Fruit fly (Drosophila melanogaster) whole organism, prepupa: ENCODE measurements around the gene CG33985.

Experiments
- CG10631 ChIP-seq: fragments of 200-800 bp; sonication (Bioruptor generic); optimal IDR thresholded peaks from 2 replicates; lab custom pipeline; 2016; ENCODE audit warnings: missing biosample characterization, missing genetic modification characterization
- CG10669 ChIP-seq: fragments of 200-800 bp; sonication (Bioruptor generic); optimal IDR thresholded peaks from 3 replicates; lab custom pipeline; 2018; ENCODE audit warnings: missing biosample characterization, mild to moderate bottlenecking, missing genetic modification characterization, moderate library complexity
- CG11902 ChIP-seq: fragments of 200-800 bp; sonication (Bioruptor generic); optimal IDR thresholded peaks from 3 replicates; lab custom pipeline; 2016; ENCODE audit warnings: missing biosample characterization, missing genetic modification characterization
- CG15336 ChIP-seq: fragments of 200-800 bp; sonication (Bioruptor generic); IDR thresholded peaks from 2 replicates; pipeline ENCODE4 v1.3.6; 2022; ENCODE audit warnings: missing biosample characterization, missing genetic modification characterization
- CG16779 ChIP-seq: fragments of 200-800 bp; sonication (Bioruptor generic); optimal IDR thresholded peaks from 3 replicates; lab custom pipeline; 2017; ENCODE audit warnings: missing biosample characterization, mild to moderate bottlenecking, missing genetic modification characterization
- CG3032 ChIP-seq: fragments of 200-800 bp; optimal IDR thresholded peaks from 2 replicates; lab custom pipeline; 2019; ENCODE audit warnings: missing biosample characterization, mild to moderate bottlenecking, missing genetic modification characterization, moderate library complexity
- CG32006 ChIP-seq: fragments of 200-800 bp; sonication (Bioruptor generic); optimal IDR thresholded peaks from 3 replicates; lab custom pipeline; 2017; ENCODE audit warnings: missing biosample characterization, mild to moderate bottlenecking, missing genetic modification characterization
- CG6276 ChIP-seq: fragments of 200-800 bp; sonication (Bioruptor generic); optimal IDR thresholded peaks from 2 replicates; lab custom pipeline; 2017; ENCODE audit warnings: missing biosample characterization, mild to moderate bottlenecking, missing genetic modification characterization
- CG6808 ChIP-seq: fragments of 200-800 bp; sonication (Bioruptor generic); optimal IDR thresholded peaks from 3 replicates; lab custom pipeline; 2017; ENCODE audit warnings: missing biosample characterization, missing genetic modification characterization, mild to moderate bottlenecking, moderate library complexity, missing genetic modification reagents
- CG7368 ChIP-seq: fragments of 200-800 bp; sonication (Bioruptor generic); optimal IDR thresholded peaks from 3 replicates; lab custom pipeline; 2016; ENCODE audit warnings: missing biosample characterization, missing genetic modification characterization
- CG8119 ChIP-seq: fragments of 200-800 bp; sonication (Bioruptor generic); IDR thresholded peaks from 3 replicates; pipeline ENCODE4 v1.3.6; 2022; ENCODE audit warnings: missing biosample characterization, missing genetic modification characterization
- CG8319 ChIP-seq: fragments of 200-800 bp; sonication (Bioruptor generic); optimal IDR thresholded peaks from 3 replicates; lab custom pipeline; 2016; ENCODE audit warnings: missing biosample characterization, missing genetic modification characterization
- Eip75B ChIP-seq: fragments of 200-800 bp; sonication (Bioruptor generic); optimal IDR thresholded peaks from 3 replicates; lab custom pipeline; 2016; ENCODE audit warnings: missing biosample characterization, missing genetic modification characterization
- Eip78C ChIP-seq: fragments of 200-800 bp; sonication (Bioruptor generic); peaks from one replicate; lab custom pipeline; 2016; ENCODE audit warnings: missing biosample characterization, missing genetic modification characterization
- Ets21C ChIP-seq: fragments of 200-800 bp; sonication (Bioruptor generic); optimal IDR thresholded peaks from 3 replicates; lab custom pipeline; 2016; ENCODE audit warnings: missing biosample characterization, missing genetic modification characterization
- Ets96B ChIP-seq: fragments of 200-800 bp; optimal IDR thresholded peaks from 2 replicates; lab custom pipeline; 2019; ENCODE audit warnings: missing biosample characterization, mild to moderate bottlenecking, missing genetic modification characterization, moderate library complexity
- Gug ChIP-seq: fragments of 200-800 bp; sonication (Bioruptor generic); IDR thresholded peaks from 2 replicates; pipeline ENCODE4 v1.3.6; 2022; ENCODE audit warnings: missing biosample characterization, missing genetic modification characterization
- Hr38 ChIP-seq: sonication (Bioruptor generic); optimal IDR thresholded peaks from 2 replicates; lab custom pipeline; 2016; ENCODE audit warnings: missing biosample characterization, missing genetic modification characterization
- Hr39 ChIP-seq: fragments of 200-800 bp; sonication (Bioruptor generic); optimal IDR thresholded peaks from 2 replicates; lab custom pipeline; 2016; ENCODE audit warnings: missing biosample characterization, missing genetic modification characterization
- Hr4 ChIP-seq: fragments of 200-800 bp; sonication (Bioruptor generic); optimal IDR thresholded peaks from 3 replicates; lab custom pipeline; 2016; ENCODE audit warnings: missing biosample characterization, missing genetic modification characterization
- OdsH ChIP-seq: fragments of 200-800 bp; sonication (Bioruptor generic); optimal IDR thresholded peaks from 3 replicates; lab custom pipeline; 2016; ENCODE audit warnings: missing biosample characterization, missing genetic modification characterization
- Sox15 ChIP-seq: fragments of 200-800 bp; sonication (Bioruptor generic); optimal IDR thresholded peaks from 3 replicates; lab custom pipeline; 2016; ENCODE audit warnings: missing biosample characterization, missing genetic modification characterization
- achi ChIP-seq: fragments of 200-800 bp; sonication (Bioruptor generic); optimal IDR thresholded peaks from 3 replicates; lab custom pipeline; 2016; ENCODE audit warnings: missing biosample characterization, missing genetic modification characterization
- dac ChIP-seq: fragments of 200-800 bp; sonication (Bioruptor generic); optimal IDR thresholded peaks from 2 replicates; lab custom pipeline; 2017; ENCODE audit warnings: missing biosample characterization, mild to moderate bottlenecking, missing genetic modification characterization
- eg ChIP-seq: fragments of 200-800 bp; sonication (Bioruptor generic); IDR thresholded peaks from 3 replicates; pipeline ENCODE4 v1.3.6; 2022; ENCODE audit warnings: missing biosample characterization, missing genetic modification characterization
- fd59A ChIP-seq: fragments of 200-800 bp; sonication (Bioruptor generic); optimal IDR thresholded peaks from 2 replicates; lab custom pipeline; 2017; ENCODE audit warnings: missing biosample characterization, mild to moderate bottlenecking, missing genetic modification characterization, missing genetic modification reagents
- fd85E ChIP-seq: fragments of 200-800 bp; sonication (Bioruptor generic); optimal IDR thresholded peaks from 3 replicates; lab custom pipeline; 2016; ENCODE audit warnings: missing biosample characterization, missing genetic modification characterization
- fkh ChIP-seq: fragments of 200-800 bp; sonication (Bioruptor generic); optimal IDR thresholded peaks from 3 replicates; lab custom pipeline; 2017; ENCODE audit warnings: missing biosample characterization, mild to moderate bottlenecking, missing genetic modification characterization, moderate library complexity
- net ChIP-seq: fragments of 200-800 bp; sonication (Bioruptor generic); optimal IDR thresholded peaks from 3 replicates; lab custom pipeline; 2016; ENCODE audit warnings: missing biosample characterization, missing genetic modification characterization
- salr ChIP-seq, 2 experiments: fragments of 200-800 bp; sonication (Bioruptor generic); optimal IDR thresholded peaks; 3 replicates each; lab custom pipeline; 2016 to 2018; ENCODE audit warnings: missing biosample characterization in 2 of 2, missing genetic modification characterization in 2 of 2, mild to moderate bottlenecking in 1 of 2
- svp ChIP-seq: fragments of 200-800 bp; sonication (Bioruptor generic); peaks from one replicate; lab custom pipeline; 2016; ENCODE audit warnings: missing biosample characterization, missing genetic modification characterization
- vri ChIP-seq: fragments of 200-800 bp; sonication (Bioruptor generic); optimal IDR thresholded peaks from 3 replicates; lab custom pipeline; 2016; ENCODE audit warnings: missing biosample characterization, mild to moderate bottlenecking, missing genetic modification characterization

Gene CG33985

DNA sequence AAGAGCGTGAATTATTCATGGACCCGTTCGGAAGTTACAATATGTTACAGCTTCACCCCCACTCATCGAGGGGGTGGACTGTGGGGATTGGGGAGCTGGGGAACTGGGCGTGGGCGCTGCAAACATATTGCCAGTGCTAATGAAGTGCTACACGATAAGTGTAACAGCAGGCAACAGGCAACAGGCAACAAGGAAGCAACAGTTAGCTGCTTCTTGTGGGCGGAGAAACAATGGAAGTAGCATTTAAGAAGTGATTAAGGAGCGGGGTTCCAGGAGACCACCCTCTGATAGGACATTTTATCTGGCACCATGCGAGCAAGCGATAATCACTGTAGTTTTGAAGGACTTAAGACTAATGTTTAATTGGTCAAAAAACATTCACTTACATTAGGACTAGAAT lies 14.7 kb upstream of the CG33985 start:
- TF ChIP-seq fd59A (GFP tag; lab: Kevin White, UChicago) (no peak), Gug (GFP tag; lab: Robert Waterston, UW) (no peak), CG11902 (GFP tag; lab: Kevin White, UChicago) (no peak), fd85E (GFP tag; lab: Kevin White, UChicago) (no peak), CG7368 (GFP tag; lab: Kevin White, UChicago) (no peak), Ets96B (tag; lab: Kevin White, UChicago) (no peak), CG8119 (GFP tag; lab: Robert Waterston, UW) (no peak), Eip78C (GFP tag; lab: Kevin White, UChicago) (no peak), Hr38 (no peak), CG16779 (tag; lab: Kevin White, UChicago) (no peak), OdsH (GFP tag; lab: Kevin White, UChicago) (no peak), Eip75B (GFP tag; lab: Kevin White, UChicago) (no peak), Hr4 (GFP tag; lab: Kevin White, UChicago) (no peak), CG6808 (GFP tag; lab: Kevin White, UChicago) (no peak)

dm6 chr3L:15540682-15541081 lies 14.1 kb upstream of the CG33985 start:
- TF ChIP-seq CG8119 (GFP tag; lab: Robert Waterston, UW) (peak; percentile 64; the same call in 2 of the 3 replicates), eg (peak; percentile 41; the same call in 1 of the 3 replicates), CG3032 (tag; lab: Kevin White, UChicago) (no peak), Eip78C (GFP tag; lab: Kevin White, UChicago) (peak; percentile 63), CG10631 (no peak), CG6276 (peak; percentile 42)
- TF ChIP-seq, all 60 proteins: peak for 4

- TF ChIP-seq CG3032 (tag; lab: Kevin White, UChicago), result no peak
- no peak for TF ChIP-seq Sox15 (GFP tag; lab: Kevin White, UChicago)
- TF ChIP-seq dac (GFP tag; lab: Kevin White, UChicago), result no peak
- TF ChIP-seq CG15336, result no peak
- no peak for TF ChIP-seq Eip75B (GFP tag; lab: Kevin White, UChicago)
- no peak for TF ChIP-seq OdsH (GFP tag; lab: Kevin White, UChicago)
- no peak for TF ChIP-seq svp
- TF ChIP-seq Ets21C (GFP tag; lab: Kevin White, UChicago), result no peak
- TF ChIP-seq CG8319 (GFP tag; lab: Kevin White, UChicago), result no peak
- no peak for TF ChIP-seq vri
- TF ChIP-seq eg, result no peak
- no peak for TF ChIP-seq CG7368 (GFP tag; lab: Kevin White, UChicago)
These were observed 13.3 kb upstream of the CG33985 start for dm6 chr3L:15539903-15540409.

dm6 chr3L:15538582-15539490 lies 12.2 kb upstream of the CG33985 start:
- TF ChIP-seq Hr39 (GFP tag; lab: Kevin White, UChicago) (no peak), vri (peak; percentile 48), fkh (GFP tag; lab: Kevin White, UChicago) (peak; percentile 6), net (no peak), achi (GFP tag; lab: Kevin White, UChicago) (no peak), CG10669 (no peak), svp (peak; percentile 84), salr (GFP tag; optimal IDR thresholded peaks at IDR 0.05; lab: Kevin White, UChicago) (peak in 1 of 2 experiments; percentile 30), Eip75B (GFP tag; lab: Kevin White, UChicago) (no peak), Eip78C (GFP tag; lab: Kevin White, UChicago) (peak; percentile 40), CG32006 (GFP tag; lab: Kevin White, UChicago) (peak; percentile 47)
